Worm (Caenorhabditis elegans) whole organism, L3 larva: Measurements from ENCODE around the gene T25B9.2.

ENCODE experiments used
- R02D3.7 ChIP-seq: fragments of 150-350 bp; optimal IDR thresholded peaks from 2 replicates; lab custom pipeline; 2014; ENCODE audit warnings: missing biosample characterization, missing genetic modification characterization
- ama-1 ChIP-seq: fragments of 150-350 bp; optimal IDR thresholded peaks from 2 replicates; lab custom pipeline; 2018
- ceh-16 ChIP-seq: sonication (generic microtip); optimal IDR thresholded peaks from 2 replicates; lab custom pipeline; 2017; ENCODE audit warnings: missing biosample characterization, missing genetic modification characterization
- ceh-28 ChIP-seq: fragments of 150-350 bp; optimal IDR thresholded peaks from 2 replicates; lab custom pipeline; 2014; ENCODE audit warnings: missing biosample characterization, missing genetic modification reagents, missing genetic modification characterization
- ceh-9 ChIP-seq: sonication (generic microtip); optimal IDR thresholded peaks from 2 replicates; lab custom pipeline; 2018; ENCODE audit warnings: missing biosample characterization, missing genetic modification characterization
- daf-12 ChIP-seq: fragments of 150-350 bp; optimal IDR thresholded peaks from 2 replicates; lab custom pipeline; 2014; ENCODE audit warnings: missing biosample characterization, missing genetic modification reagents, missing genetic modification characterization
- egl-27 ChIP-seq: sonication (generic microtip); optimal IDR thresholded peaks from 4 replicates; lab custom pipeline; 2017; ENCODE audit warnings: missing biosample characterization, missing genetic modification reagents, missing genetic modification characterization
- egl-5 ChIP-seq: fragments of 150-350 bp; optimal IDR thresholded peaks from 2 replicates; lab custom pipeline; 2017; ENCODE audit warnings: missing biosample characterization, missing genetic modification reagents, missing genetic modification characterization, inconsistent platforms
- elt-3 ChIP-seq, 3 experiments: fragments of 150-350 bp in 1 of 3; sonication (generic microtip) in 2 of 3; optimal IDR thresholded peaks; 2 replicates in 2 of 3; 4 replicates in 1 of 3; lab custom pipeline; 2014 to 2017; ENCODE audit warnings: missing biosample characterization in 3 of 3, missing genetic modification characterization in 3 of 3
- fkh-10 ChIP-seq: sonication (generic microtip); optimal IDR thresholded peaks from 2 replicates; lab custom pipeline; 2017; ENCODE audit warnings: missing biosample characterization, missing genetic modification reagents, missing genetic modification characterization
- lin-15B ChIP-seq: fragments of 150-350 bp; optimal IDR thresholded peaks from 2 replicates; lab custom pipeline; 2014; ENCODE audit warnings: missing biosample characterization, missing genetic modification characterization
- lin-39 ChIP-seq: fragments of 150-350 bp; optimal IDR thresholded peaks from 2 replicates; lab custom pipeline; 2018; ENCODE audit warnings: missing biosample characterization, missing genetic modification reagents, missing genetic modification characterization
- lsy-12 ChIP-seq: sonication (generic microtip); optimal IDR thresholded peaks from 2 replicates; lab custom pipeline; 2016; ENCODE audit warnings: mild to moderate bottlenecking, missing genetic modification characterization, missing compliant biosample characterization
- mdl-1 ChIP-seq: fragments of 150-350 bp; optimal IDR thresholded peaks from 2 replicates; lab custom pipeline; 2014; ENCODE audit warnings: missing biosample characterization, missing genetic modification characterization
- mml-1 ChIP-seq: fragments of 150-350 bp; sonication (generic microtip); optimal IDR thresholded peaks from 3 replicates; lab custom pipeline; 2014; ENCODE audit warnings: missing biosample characterization, missing genetic modification characterization
- nfya-1 ChIP-seq: sonication (generic microtip); optimal IDR thresholded peaks from 2 replicates; lab custom pipeline; 2017; ENCODE audit warnings: missing genetic modification characterization, mild to moderate bottlenecking, missing compliant biosample characterization, antibody characterized with exemption, moderate library complexity; ENCODE audit not compliant: insufficient read depth
- nhr-11 ChIP-seq: fragments of 150-350 bp; optimal IDR thresholded peaks from 2 replicates; lab custom pipeline; 2014; ENCODE audit warnings: missing biosample characterization, missing genetic modification characterization
- nhr-12 ChIP-seq: fragments of 150-350 bp; optimal IDR thresholded peaks from 2 replicates; lab custom pipeline; 2014; ENCODE audit warnings: missing biosample characterization, missing genetic modification characterization
- nhr-23 ChIP-seq: fragments of 150-350 bp; optimal IDR thresholded peaks from 2 replicates; lab custom pipeline; 2014; ENCODE audit warnings: missing biosample characterization, missing genetic modification reagents, missing genetic modification characterization
- nhr-25 ChIP-seq: sonication (generic microtip); optimal IDR thresholded peaks from 2 replicates; lab custom pipeline; 2017; ENCODE audit warnings: missing biosample characterization, missing genetic modification characterization
- nhr-43 ChIP-seq: sonication (generic microtip); optimal IDR thresholded peaks from 2 replicates; lab custom pipeline; 2016; ENCODE audit warnings: mild to moderate bottlenecking, missing genetic modification characterization, missing compliant biosample characterization; ENCODE audit not compliant: poor library complexity, severe bottlenecking
- nhr-67 ChIP-seq: fragments of 150-350 bp; optimal IDR thresholded peaks from 2 replicates; lab custom pipeline; 2014; ENCODE audit warnings: missing biosample characterization, missing genetic modification characterization
- pha-4 ChIP-seq: fragments of 150-350 bp; optimal IDR thresholded peaks from 2 replicates; lab custom pipeline; 2014; ENCODE audit warnings: missing biosample characterization, missing genetic modification reagents, missing genetic modification characterization
- pqm-1 ChIP-seq: fragments of 150-350 bp; optimal IDR thresholded peaks from 2 replicates; lab custom pipeline; 2017; ENCODE audit warnings: missing biosample characterization, missing genetic modification characterization, inconsistent platforms
- sea-2 ChIP-seq: fragments of 150-350 bp; sonication (generic microtip); optimal IDR thresholded peaks from 4 replicates; lab custom pipeline; 2014; ENCODE audit warnings: missing biosample characterization, missing genetic modification reagents, missing genetic modification characterization
- skn-1 ChIP-seq: fragments of 150-350 bp; optimal IDR thresholded peaks from 2 replicates; lab custom pipeline; 2014; ENCODE audit warnings: missing biosample characterization, missing genetic modification characterization
- snpc-4 ChIP-seq: fragments of 150-350 bp; optimal IDR thresholded peaks from 2 replicates; lab custom pipeline; 2014; ENCODE audit warnings: missing biosample characterization, missing genetic modification characterization
- unc-62 ChIP-seq: fragments of 150-350 bp; sonication (generic microtip); optimal IDR thresholded peaks from 4 replicates; lab custom pipeline; 2014; ENCODE audit warnings: missing biosample characterization, missing genetic modification reagents, missing genetic modification characterization
- ztf-11 ChIP-seq: fragments of 150-350 bp; optimal IDR thresholded peaks from 2 replicates; lab custom pipeline; 2014; ENCODE audit warnings: missing biosample characterization, missing genetic modification characterization
- ztf-4 ChIP-seq: fragments of 150-350 bp; optimal IDR thresholded peaks from 2 replicates; lab custom pipeline; 2014; ENCODE audit warnings: missing biosample characterization, missing genetic modification characterization

T25B9.2 gene

DNA sequence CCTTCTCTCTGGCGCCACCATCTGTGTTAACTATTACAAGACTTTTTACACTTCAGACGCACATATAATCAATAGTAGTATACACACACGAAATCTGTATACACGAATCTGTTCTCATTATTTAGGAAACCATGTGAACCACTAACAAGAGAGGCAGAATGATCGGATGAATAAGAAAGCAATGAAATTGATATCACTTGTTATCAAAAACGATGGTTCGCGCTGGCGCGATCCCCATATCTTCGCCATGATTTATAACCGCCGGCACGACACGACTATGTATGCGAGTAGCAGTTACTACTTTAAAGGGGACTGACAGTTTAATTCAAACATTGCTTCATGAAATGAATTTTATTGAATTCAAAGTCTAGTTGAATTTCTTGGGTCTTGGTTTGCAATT lies 29.7 kb upstream of the T25B9.2 start:
- peak in 1 of 3 experiments; percentile 21 for TF ChIP-seq elt-3 (tag; optimal IDR thresholded peaks at IDR 0.05; lab: Kevin White, UChicago)
- no peak for TF ChIP-seq R02D3.7 (tag; lab: Kevin White, UChicago)

DNA sequence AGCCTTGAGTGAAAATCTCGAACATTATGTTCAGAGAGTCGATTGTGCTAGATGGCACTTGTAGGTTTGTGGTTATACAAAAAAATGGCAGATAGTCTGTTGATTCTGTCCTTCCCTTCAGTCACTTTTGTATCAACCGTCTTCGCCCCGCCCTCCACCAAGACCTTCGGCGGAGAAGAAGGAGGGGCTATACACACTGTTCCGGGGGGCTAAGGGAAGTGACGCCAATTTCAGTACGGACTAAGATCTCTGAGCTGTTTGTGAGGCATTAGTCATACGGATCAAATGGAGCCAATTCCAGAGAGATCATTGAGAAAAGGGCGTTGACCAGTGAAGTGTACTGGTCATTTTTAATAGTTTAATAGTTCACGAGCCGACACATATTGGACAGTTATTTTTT lies 28.9 kb upstream of the T25B9.2 start, which contains the start of gene swt-3:
Gene swt-3 (minus strand): TSS at position 101 of the 400 bp plus-strand sequence.
- TF ChIP-seq snpc-4 (tag; lab: Kevin White, UChicago) (no peak), egl-5 (tag; lab: Kevin White, UChicago) (no peak), nhr-25 (tag; lab: Kevin White, UChicago) (no peak), elt-3 (tag; optimal IDR thresholded peaks at IDR 0.05; lab: Kevin White, UChicago) (no peak), nhr-12 (no peak), mml-1 (tag; lab: Kevin White, UChicago) (no peak), ceh-9 (tag; lab: Kevin White, UChicago) (no peak), unc-62 (GFP tag; lab: Kevin White, UChicago) (no peak), nfya-1 (no peak), fkh-10 (GFP tag; lab: Kevin White, UChicago) (no peak), lsy-12 (tag; lab: Kevin White, UChicago) (no peak), skn-1 (tag; lab: Kevin White, UChicago) (no peak), nhr-11 (tag; lab: Kevin White, UChicago) (no peak), ceh-16 (tag; lab: Kevin White, UChicago) (no peak), ztf-11 (tag; lab: Kevin White, UChicago) (no peak), nhr-67 (tag; lab: Kevin White, UChicago) (no peak)

ce11 chrIV:10779328-10779727 lies 27.7 kb upstream of the T25B9.2 start:
- TF ChIP-seq nhr-43 (peak; percentile 16), nhr-67 (tag; lab: Kevin White, UChicago) (no peak)

DNA sequence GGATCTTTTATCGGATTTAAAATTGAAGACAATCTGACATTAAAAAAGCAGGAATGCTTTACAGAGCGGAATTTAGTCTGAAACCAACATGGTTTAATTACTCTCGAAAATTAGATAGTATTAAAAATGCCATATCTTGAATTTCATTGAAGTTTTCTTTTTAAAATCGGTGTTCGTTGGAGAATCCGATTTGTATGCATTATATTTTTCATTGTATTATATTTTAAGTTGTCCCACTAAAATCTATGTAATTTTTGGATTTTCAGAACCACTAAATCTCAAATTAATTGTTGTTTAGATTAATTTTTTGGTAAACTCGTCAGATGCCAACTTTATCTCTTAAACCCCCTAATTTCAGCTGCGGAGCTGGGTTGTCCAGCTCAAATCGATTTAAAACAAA lies 26.9 kb upstream of the T25B9.2 start:
- TF ChIP-seq unc-62 (GFP tag; lab: Kevin White, UChicago) (no peak), R02D3.7 (tag; lab: Kevin White, UChicago) (no peak), nhr-23 (peak; percentile 71), egl-27 (tag; lab: Kevin White, UChicago) (no peak), ztf-4 (no peak), mdl-1 (no peak), skn-1 (tag; lab: Kevin White, UChicago) (no peak), nhr-43 (peak; percentile 32), lsy-12 (tag; lab: Kevin White, UChicago) (peak; percentile 18), ama-1 (lab: Kevin White, UChicago) (peak; percentile 31), ceh-28 (tag; lab: Kevin White, UChicago) (peak; percentile 25)

DNA sequence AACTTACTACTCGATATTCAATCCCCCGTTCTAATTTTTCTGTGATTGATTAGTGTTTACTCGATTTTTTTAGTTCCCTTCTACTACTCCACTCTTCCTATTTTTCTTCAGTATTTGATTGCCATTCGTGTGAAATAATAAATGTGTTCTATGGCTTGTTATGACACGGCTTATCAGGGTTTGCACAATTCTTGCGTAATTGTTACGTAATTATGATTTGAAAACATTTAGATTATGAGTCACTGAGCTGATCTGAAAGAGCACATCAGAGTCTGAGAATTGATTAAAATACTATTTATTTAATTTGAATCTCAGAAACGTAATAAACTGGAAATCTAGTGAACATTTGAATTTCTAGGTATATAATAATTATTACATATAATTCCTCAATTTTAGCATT lies 26.0 kb upstream of the T25B9.2 start:
- no peak for TF ChIP-seq nhr-23
- no peak for TF ChIP-seq snpc-4 (tag; lab: Kevin White, UChicago)
- TF ChIP-seq egl-27 (tag; lab: Kevin White, UChicago): no peak
- TF ChIP-seq nhr-43: no peak
- no peak for TF ChIP-seq daf-12 (tag; lab: Kevin White, UChicago)
- TF ChIP-seq nhr-12: no peak
- TF ChIP-seq pha-4 (tag; lab: Kevin White, UChicago): no peak
- TF ChIP-seq ztf-4: no peak

- TF ChIP-seq nhr-25 (tag; lab: Kevin White, UChicago) (peak; percentile 46), lin-15B (tag; lab: Kevin White, UChicago) (no peak), sea-2 (GFP tag; lab: Kevin White, UChicago) (no peak), fkh-10 (GFP tag; lab: Kevin White, UChicago) (no peak), snpc-4 (tag; lab: Kevin White, UChicago) (no peak), pqm-1 (tag; lab: Kevin White, UChicago) (no peak), lin-39 (no peak), elt-3 (tag; optimal IDR thresholded peaks at IDR 0.05; lab: Kevin White, UChicago) (no peak), nhr-23 (peak; percentile 12), skn-1 (tag; lab: Kevin White, UChicago) (no peak)
Measured at ce11 chrIV:10777076-10777475, 25.4 kb upstream of the T25B9.2 start.
